Fruit fly (Drosophila melanogaster): Measurements from ENCODE around the gene Rint1.

DNA sequence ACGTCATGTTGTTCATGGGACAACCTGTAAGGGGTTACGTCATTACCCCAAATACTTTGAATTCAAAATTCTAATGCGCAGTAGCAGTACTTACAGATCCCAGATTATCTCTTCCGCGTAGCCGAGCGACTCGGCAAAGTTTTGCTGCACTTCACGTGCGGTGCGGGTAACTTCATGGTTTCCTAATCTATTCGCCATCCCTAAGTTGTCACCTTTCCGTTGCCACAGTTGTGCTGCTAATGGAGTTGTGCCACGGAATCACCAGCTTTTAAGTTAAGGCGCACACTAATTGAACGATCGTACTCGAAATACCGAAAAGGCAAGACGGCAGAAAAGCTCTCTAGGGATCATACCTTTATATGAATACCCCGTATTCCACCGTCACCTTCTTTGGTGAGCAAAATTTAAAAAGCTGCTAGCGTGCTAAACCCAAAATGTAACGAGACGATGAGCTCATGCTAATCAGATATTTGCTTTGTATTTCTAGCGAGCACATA lies 36.5 kb downstream of the Rint1 start, which contains the start of gene pst:
- TF ChIP-seq CG8478 (optimal IDR thresholded peaks at IDR 0.05) (no peak), CTCF (optimal IDR thresholded peaks at IDR 0.05) (no peak)

All from S2 (cell line).